Worm (Caenorhabditis elegans) whole organism, L4 larva: Measurements from ENCODE around the gene T27A10.5.

ENCODE experiments used
- F26F4.8 ChIP-seq: fragments of 200-800 bp; sonication (Bioruptor generic); conservative IDR thresholded peaks from 2 replicates; pipeline ENCODE4 v1.3.6; 2022; ENCODE audit warnings: missing genetic modification characterization, missing compliant biosample characterization
- T20F7.1 ChIP-seq: fragments of 200-800 bp; sonication (Bioruptor generic); optimal IDR thresholded peaks from 2 replicates; lab custom pipeline; 2018; ENCODE audit warnings: mild to moderate bottlenecking, missing genetic modification characterization, missing compliant biosample characterization
- Y48G9A.11 ChIP-seq: fragments of 200-800 bp; sonication (Bioruptor generic); IDR thresholded peaks from 2 replicates; pipeline ENCODE4 v1.3.6; 2022; ENCODE audit warnings: missing genetic modification reagents, missing genetic modification characterization, missing compliant biosample characterization
- Y75B8A.6 ChIP-seq: fragments of 200-800 bp; sonication (Bioruptor generic); IDR thresholded peaks from 2 replicates; pipeline ENCODE4 v1.3.6; 2022; ENCODE audit warnings: missing genetic modification reagents, missing genetic modification characterization, missing compliant biosample characterization
- ZK337.2 ChIP-seq: fragments of 200-800 bp; sonication (Bioruptor generic); IDR thresholded peaks from 2 replicates; pipeline ENCODE4 v1.3.6; 2022; ENCODE audit warnings: missing genetic modification reagents, missing genetic modification characterization, missing compliant biosample characterization
- aly-2 ChIP-seq: sonication (generic microtip); optimal IDR thresholded peaks from 2 replicates; lab custom pipeline; 2018; ENCODE audit warnings: missing biosample characterization, missing genetic modification characterization
- ama-1 ChIP-seq: fragments of 150-350 bp; optimal IDR thresholded peaks from 2 replicates; lab custom pipeline; 2014; ENCODE audit warnings: inconsistent platforms, mixed read lengths
- ceh-20 ChIP-seq: fragments of 200-800 bp; sonication (Bioruptor generic); IDR thresholded peaks from 2 replicates; pipeline ENCODE4 v1.3.6; 2022; ENCODE audit warnings: missing genetic modification reagents, missing genetic modification characterization, missing compliant biosample characterization
- ceh-28 ChIP-seq: fragments of 150-350 bp; optimal IDR thresholded peaks from 2 replicates; lab custom pipeline; 2014; ENCODE audit warnings: missing biosample characterization, missing genetic modification reagents, missing genetic modification characterization
- ceh-62 ChIP-seq: sonication (generic microtip); optimal IDR thresholded peaks from 2 replicates; lab custom pipeline; 2017; ENCODE audit warnings: missing biosample characterization, missing genetic modification characterization
- cey-2 ChIP-seq: sonication (generic microtip); optimal IDR thresholded peaks from 3 replicates; lab custom pipeline; 2017; ENCODE audit warnings: missing genetic modification characterization, mild to moderate bottlenecking, missing compliant biosample characterization, antibody characterized with exemption, borderline replicate concordance; ENCODE audit not compliant: insufficient read depth
- dmd-8 ChIP-seq: fragments of 200-800 bp; sonication (Bioruptor generic); IDR thresholded peaks from 2 replicates; pipeline ENCODE4 v1.3.6; 2022; ENCODE audit warnings: missing genetic modification characterization, missing compliant biosample characterization
- dpl-1 ChIP-seq: fragments of 150-350 bp; optimal IDR thresholded peaks from 2 replicates; lab custom pipeline; 2014; ENCODE audit warnings: missing biosample characterization, missing genetic modification reagents, missing genetic modification characterization
- dve-1 ChIP-seq: sonication (generic microtip); optimal IDR thresholded peaks from 2 replicates; lab custom pipeline; 2017; ENCODE audit warnings: antibody characterized with exemption, mild to moderate bottlenecking, missing genetic modification characterization, missing compliant biosample characterization; ENCODE audit not compliant: insufficient read depth
- egl-43 ChIP-seq: fragments of 200-800 bp; sonication (Bioruptor generic); IDR thresholded peaks from 2 replicates; pipeline ENCODE4 v1.3.6; 2022; ENCODE audit warnings: missing genetic modification reagents, missing genetic modification characterization, missing compliant biosample characterization
- fos-1 ChIP-seq: fragments of 150-350 bp; optimal IDR thresholded peaks from 2 replicates; lab custom pipeline; 2014; ENCODE audit warnings: missing biosample characterization, missing genetic modification characterization
- hmg-1.1 ChIP-seq: fragments of 200-800 bp; sonication (Bioruptor generic); IDR thresholded peaks from 2 replicates; pipeline ENCODE4 v1.3.6; 2022; ENCODE audit warnings: missing genetic modification reagents, missing genetic modification characterization, missing compliant biosample characterization
- jun-1 ChIP-seq: fragments of 150-350 bp; optimal IDR thresholded peaks from 2 replicates; lab custom pipeline; 2014; ENCODE audit warnings: missing biosample characterization, missing genetic modification reagents, missing genetic modification characterization
- lin-13 ChIP-seq: fragments of 150-350 bp; optimal IDR thresholded peaks from 2 replicates; lab custom pipeline; 2014; ENCODE audit warnings: missing biosample characterization, missing genetic modification reagents, missing genetic modification characterization
- lir-3 ChIP-seq: sonication (generic microtip); optimal IDR thresholded peaks from 2 replicates; lab custom pipeline; 2016; ENCODE audit warnings: mild to moderate bottlenecking, missing genetic modification characterization, missing compliant biosample characterization
- lsy-2 ChIP-seq, 2 experiments: fragments of 150-350 bp in 1 of 2; sonication (generic microtip) in 1 of 2; optimal IDR thresholded peaks; 2 replicates each; lab custom pipeline; 2014 to 2017; ENCODE audit warnings: missing biosample characterization in 2 of 2, missing genetic modification characterization in 2 of 2
- madf-9 ChIP-seq: fragments of 200-800 bp; sonication (Bioruptor generic); conservative IDR thresholded peaks from 2 replicates; pipeline ENCODE4 v1.3.6; 2022; ENCODE audit warnings: missing genetic modification reagents, missing genetic modification characterization, missing compliant biosample characterization
- mep-1 ChIP-seq: fragments of 150-350 bp; sonication (generic microtip); optimal IDR thresholded peaks from 3 replicates; lab custom pipeline; 2014; ENCODE audit warnings: missing biosample characterization, missing genetic modification characterization
- mes-2 ChIP-seq: sonication (generic microtip); optimal IDR thresholded peaks from 2 replicates; lab custom pipeline; 2016; ENCODE audit warnings: missing genotype, mild to moderate bottlenecking, missing genetic modification characterization, missing compliant biosample characterization; ENCODE audit not compliant: poor library complexity, severe bottlenecking
- mxl-3 ChIP-seq: fragments of 200-800 bp; sonication (Bioruptor generic); optimal IDR thresholded peaks from 2 replicates; lab custom pipeline; 2018; ENCODE audit warnings: mild to moderate bottlenecking, missing genetic modification characterization, missing compliant biosample characterization
- nhr-10 ChIP-seq: fragments of 150-350 bp; optimal IDR thresholded peaks from 2 replicates; lab custom pipeline; 2014; ENCODE audit warnings: missing biosample characterization, missing genetic modification characterization
- nhr-237 ChIP-seq: sonication (generic microtip); optimal IDR thresholded peaks from 2 replicates; lab custom pipeline; 2017; ENCODE audit warnings: missing biosample characterization, missing genetic modification characterization
- nhr-28 ChIP-seq: fragments of 150-350 bp; optimal IDR thresholded peaks from 2 replicates; lab custom pipeline; 2014; ENCODE audit warnings: missing biosample characterization, missing genetic modification characterization
- nhr-41 ChIP-seq: fragments of 200-800 bp; sonication (Bioruptor generic); IDR thresholded peaks from 2 replicates; pipeline ENCODE4 v1.3.6; 2022; ENCODE audit warnings: missing genetic modification reagents, missing genetic modification characterization, missing compliant biosample characterization
- nhr-76 ChIP-seq: fragments of 150-350 bp; optimal IDR thresholded peaks from 2 replicates; lab custom pipeline; 2014; ENCODE audit warnings: missing biosample characterization, missing genetic modification characterization
- nhr-77 ChIP-seq: fragments of 150-350 bp; optimal IDR thresholded peaks from 2 replicates; lab custom pipeline; 2014; ENCODE audit warnings: missing biosample characterization, missing genetic modification characterization
- pha-4 ChIP-seq, 2 experiments: fragments of 150-350 bp in 1 of 2; fragments of 200-800 bp in 1 of 2; sonication (Bioruptor generic) in 1 of 2; IDR thresholded peaks in 1 of 2; optimal IDR thresholded peaks in 1 of 2; 2 replicates each; pipeline versions ENCODE4 v1.3.6 to Lab custom; 2014 to 2022; ENCODE audit warnings: missing genetic modification characterization in 2 of 2, missing genetic modification reagents in 2 of 2, missing biosample characterization in 1 of 2, missing compliant biosample characterization in 1 of 2
- rbr-2 ChIP-seq: sonication (generic microtip); optimal IDR thresholded peaks from 2 replicates; lab custom pipeline; 2016; ENCODE audit warnings: missing genotype, missing genetic modification characterization, missing compliant biosample characterization
- saeg-2 ChIP-seq: fragments of 200-800 bp; sonication (Bioruptor generic); IDR thresholded peaks from 2 replicates; pipeline ENCODE4 v1.3.6; 2022; ENCODE audit warnings: missing genetic modification reagents, missing genetic modification characterization, missing compliant biosample characterization
- skn-1 ChIP-seq: fragments of 150-350 bp; optimal IDR thresholded peaks from 2 replicates; lab custom pipeline; 2014; ENCODE audit warnings: missing biosample characterization, missing genetic modification characterization
- snpc-4 ChIP-seq: fragments of 150-350 bp; optimal IDR thresholded peaks from 2 replicates; lab custom pipeline; 2014; ENCODE audit warnings: missing biosample characterization, missing genetic modification characterization
- spr-3 ChIP-seq: fragments of 200-800 bp; sonication (Bioruptor generic); optimal IDR thresholded peaks from 2 replicates; lab custom pipeline; 2018; ENCODE audit warnings: mild to moderate bottlenecking, missing genetic modification characterization, missing compliant biosample characterization
- unc-62 ChIP-seq, 3 experiments: fragments of 150-350 bp in 1 of 3; sonication (generic microtip); optimal IDR thresholded peaks in 2 of 3; peaks in 1 of 3; 1 replicate in 1 of 3; 2 replicates in 2 of 3; lab custom pipeline; 2014 to 2017; ENCODE audit warnings: missing biosample characterization in 3 of 3, missing genetic modification characterization in 3 of 3, missing genetic modification reagents in 3 of 3, missing genotype in 1 of 3
- zfp-2 ChIP-seq: sonication (generic microtip); optimal IDR thresholded peaks from 2 replicates; lab custom pipeline; 2016; ENCODE audit warnings: mild to moderate bottlenecking, missing genetic modification characterization, missing compliant biosample characterization
- ztf-7 ChIP-seq: fragments of 150-350 bp; optimal IDR thresholded peaks from 2 replicates; lab custom pipeline; 2014; ENCODE audit warnings: missing biosample characterization, missing genetic modification characterization

The T27A10.5 gene

DNA sequence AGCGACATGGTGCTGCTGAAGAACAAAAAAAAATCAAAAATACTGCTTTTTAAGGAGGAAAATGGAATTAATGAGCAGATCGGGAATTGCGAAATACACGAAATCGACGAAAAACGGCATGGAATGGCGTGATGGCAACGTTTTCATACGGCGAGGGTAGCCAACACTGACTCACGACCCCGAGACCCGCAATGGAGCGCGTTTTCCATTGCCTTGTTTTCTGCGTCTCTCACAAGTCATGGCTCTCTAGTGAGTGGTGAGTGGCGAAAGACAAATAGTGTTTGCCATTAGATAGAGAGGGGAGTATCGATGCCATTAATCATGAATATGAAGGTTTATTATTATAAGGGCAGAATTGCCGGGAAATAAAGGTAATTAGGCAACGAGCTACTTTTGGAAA lies 32.3 kb upstream of the T27A10.5 start, which contains the start of gene C18B2.4 (continued):
- 0 out of 2 replicates have a peak, but pooled peaks have one; percentile 19 for TF ChIP-seq madf-9
- no peak for TF ChIP-seq ztf-7
- TF ChIP-seq lin-13 (GFP tag; lab: Kevin White, UChicago), result peak; percentile 66
- TF ChIP-seq mep-1 (tag; lab: Kevin White, UChicago), result peak; percentile 78
- TF ChIP-seq nhr-237 (tag; lab: Kevin White, UChicago), result no peak
- TF ChIP-seq ama-1 (lab: Kevin White, UChicago), result peak; percentile 51
- no peak for TF ChIP-seq fos-1
- TF ChIP-seq nhr-77 (tag; lab: Kevin White, UChicago), result peak; percentile 66
- TF ChIP-seq egl-43 (GFP tag; lab: Robert Waterston, UW), result peak; percentile 78
- TF ChIP-seq aly-2 (tag; lab: Kevin White, UChicago), result no peak
- peak; percentile 79 for TF ChIP-seq dve-1
- TF ChIP-seq lsy-2 (tag; optimal IDR thresholded peaks at IDR 0.05; lab: Kevin White, UChicago), result peak; percentile 24 to 80
- TF ChIP-seq ceh-62 (tag; lab: Kevin White, UChicago), result no peak
- TF ChIP-seq lir-3 (tag; lab: Kevin White, UChicago), result no peak
- no peak for TF ChIP-seq zfp-2 (tag; lab: Kevin White, UChicago)
- TF ChIP-seq mes-2 (tag; lab: Kevin White, UChicago), result peak; percentile 68
- peak in 1 of 2 experiments; percentile 53 for TF ChIP-seq unc-62 (GFP tag; optimal IDR thresholded peaks at IDR 0.05 in 1 of 2; lab: Kevin White, UChicago)
- no peak for TF ChIP-seq unc-62 (tag; optimal IDR thresholded peaks at IDR 0.05; lab: Kevin White, UChicago)
- no peak for TF ChIP-seq cey-2 (tag; lab: Kevin White, UChicago)
- peak; percentile 83 for TF ChIP-seq hmg-1.1
- no peak for TF ChIP-seq F26F4.8
- no peak for TF ChIP-seq nhr-76 (tag; lab: Kevin White, UChicago)
- TF ChIP-seq dpl-1 (GFP tag; lab: Kevin White, UChicago), result peak; percentile 28
- TF ChIP-seq pha-4 (GFP tag; IDR thresholded peaks at IDR 0.05; lab: Robert Waterston, UW), result no peak
- TF ChIP-seq pha-4 (tag; optimal IDR thresholded peaks at IDR 0.05; lab: Kevin White, UChicago), result peak; percentile 59
- TF ChIP-seq ZK337.2 (GFP tag; lab: Robert Waterston, UW), result no peak
- TF ChIP-seq spr-3 (GFP tag; lab: Kevin White, UChicago), result no peak

DNA sequence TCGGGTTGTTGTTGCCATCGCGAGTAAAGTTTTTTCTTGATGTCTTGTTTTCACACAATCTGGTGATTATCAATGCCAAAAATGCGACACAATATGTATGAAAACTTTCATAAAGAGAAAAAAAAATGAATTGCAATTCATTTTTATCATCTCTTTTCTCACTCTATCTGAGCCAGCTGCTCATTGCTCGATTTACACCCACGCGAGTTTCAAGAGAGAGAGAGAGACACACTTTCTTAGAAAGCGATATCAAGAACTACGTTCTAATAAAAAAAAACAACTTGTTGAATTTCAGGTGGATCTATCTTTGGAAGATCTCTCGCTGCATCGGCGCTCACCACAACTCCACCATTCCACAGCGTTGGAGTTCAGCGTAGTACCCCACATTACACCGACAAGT lies 29.2 kb upstream of the T27A10.5 start:
- TF ChIP-seq nhr-10 (tag; lab: Kevin White, UChicago) (no peak), mxl-3 (no peak), Y75B8A.6 (no peak), lin-13 (GFP tag; lab: Kevin White, UChicago) (no peak), T20F7.1 (GFP tag; lab: Kevin White, UChicago) (no peak), skn-1 (tag; lab: Kevin White, UChicago) (no peak), rbr-2 (tag; lab: Kevin White, UChicago) (no peak), ceh-20 (GFP tag; lab: Robert Waterston, UW) (no peak), jun-1 (no peak), nhr-28 (tag; lab: Kevin White, UChicago) (no peak), unc-62 (GFP tag; optimal IDR thresholded peaks at IDR 0.05 in 1 of 2; lab: Kevin White, UChicago) (no peak), unc-62 (tag; optimal IDR thresholded peaks at IDR 0.05; lab: Kevin White, UChicago) (no peak), dmd-8 (no peak), ceh-28 (tag; lab: Kevin White, UChicago) (no peak), Y48G9A.11 (GFP tag; lab: Robert Waterston, UW) (no peak), snpc-4 (tag; lab: Kevin White, UChicago) (no peak), lsy-2 (tag; optimal IDR thresholded peaks at IDR 0.05; lab: Kevin White, UChicago) (no peak), nhr-76 (tag; lab: Kevin White, UChicago) (no peak), saeg-2 (GFP tag; lab: Robert Waterston, UW) (no peak), nhr-41 (GFP tag; lab: Robert Waterston, UW) (no peak)
